Fruit fly (Drosophila melanogaster) whole organism, wandering third instar larva: ENCODE results near the gene CG2124.
"Not testable (repeated sequence)": the region's sequence is repeated elsewhere in the genome, so short reads cannot be mapped to it uniquely, and the experiment has no call there.

Experiments
- Abd-B ChIP-seq: fragments of >200 bp; optimal IDR thresholded peaks from 2 replicates; lab custom pipeline; 2017; ENCODE audit warnings: missing biosample characterization, missing genetic modification characterization
- CG32264 ChIP-seq: fragments of 200-800 bp; sonication (Bioruptor generic); optimal IDR thresholded peaks from 2 replicates; lab custom pipeline; 2016; ENCODE audit warnings: missing biosample characterization, missing genetic modification characterization
- CG9705 ChIP-seq: fragments of 200-800 bp; sonication (Bioruptor generic); optimal IDR thresholded peaks from 2 replicates; lab custom pipeline; 2018; ENCODE audit warnings: missing biosample characterization, mild to moderate bottlenecking, missing genetic modification characterization
- CrebA ChIP-seq: fragments of 200-800 bp; sonication (Bioruptor generic); optimal IDR thresholded peaks from 2 replicates; lab custom pipeline; 2016; ENCODE audit warnings: missing biosample characterization, mild to moderate bottlenecking, missing genetic modification characterization, borderline replicate concordance
- Dfd ChIP-seq: fragments of >200 bp; optimal IDR thresholded peaks from 2 replicates; lab custom pipeline; 2017; ENCODE audit warnings: missing biosample characterization, missing genetic modification characterization
- Dif ChIP-seq: fragments of 200-275, 200-300 bp; sonication (Bioruptor generic); optimal IDR thresholded peaks from 2 replicates; lab custom pipeline; 2018; ENCODE audit warnings: missing biosample characterization, missing genetic modification characterization; ENCODE audit not compliant: partially characterized antibody
- GATAd ChIP-seq: sonication (Bioruptor generic); optimal IDR thresholded peaks from 2 replicates; lab custom pipeline; 2016; ENCODE audit warnings: missing biosample characterization, missing genetic modification characterization
- HLH106 ChIP-seq: fragments of 200-800 bp; optimal IDR thresholded peaks from 3 replicates; lab custom pipeline; 2019; ENCODE audit warnings: missing biosample characterization, mild to moderate bottlenecking, missing genetic modification characterization, moderate library complexity
- Hr78 ChIP-seq: fragments of >200 bp; optimal IDR thresholded peaks from 2 replicates; lab custom pipeline; 2017; ENCODE audit warnings: missing biosample characterization, missing genetic modification characterization
- Hr83 ChIP-seq: fragments of 200-300 bp; sonication (Bioruptor generic); optimal IDR thresholded peaks from 2 replicates; lab custom pipeline; 2016; ENCODE audit warnings: missing biosample characterization, mild to moderate bottlenecking, missing genetic modification characterization, moderate library complexity; ENCODE audit not compliant: poor library complexity, severe bottlenecking
- Jra ChIP-seq: sonication (Bioruptor generic); optimal IDR thresholded peaks from 2 replicates; lab custom pipeline; 2016; ENCODE audit warnings: missing biosample characterization, missing genetic modification characterization
- Mio ChIP-seq: sonication (Bioruptor generic); optimal IDR thresholded peaks from 2 replicates; lab custom pipeline; 2016; ENCODE audit warnings: missing biosample characterization, missing genetic modification characterization
- Myc ChIP-seq: fragments of >200 bp; optimal IDR thresholded peaks from 2 replicates; lab custom pipeline; 2017
- N ChIP-seq: fragments of >200 bp; optimal IDR thresholded peaks from 2 replicates; lab custom pipeline; 2018; ENCODE audit warnings: missing biosample characterization, missing external identifiers, missing genetic modification characterization
- OdsH ChIP-seq: fragments of 200-800 bp; sonication (Bioruptor generic); optimal IDR thresholded peaks from 2 replicates; lab custom pipeline; 2016; ENCODE audit warnings: missing biosample characterization, mild to moderate bottlenecking, missing genetic modification characterization
- Rel ChIP-seq, 2 experiments: fragments of 200-800 bp; sonication (Bioruptor generic) in 1 of 2; optimal IDR thresholded peaks; 2 replicates in 1 of 2; 3 replicates in 1 of 2; lab custom pipeline; 2016 to 2019; ENCODE audit warnings: mild to moderate bottlenecking in 2 of 2, missing biosample characterization in 2 of 2, missing genetic modification characterization in 2 of 2, moderate library complexity in 1 of 2
- Sp1 ChIP-seq: fragments of 200-800 bp; sonication (Bioruptor generic); optimal IDR thresholded peaks from 3 replicates; lab custom pipeline; 2019; ENCODE audit warnings: missing biosample characterization, mild to moderate bottlenecking, missing genetic modification characterization, moderate library complexity
- Vsx2 ChIP-seq: fragments of 200-300, 225-300 bp; sonication (Bioruptor generic); optimal IDR thresholded peaks from 2 replicates; lab custom pipeline; 2018; ENCODE audit warnings: missing biosample characterization, missing genetic modification characterization; ENCODE audit not compliant: partially characterized antibody
- br ChIP-seq: fragments of 200-800 bp; sonication (Bioruptor generic); optimal IDR thresholded peaks from 2 replicates; lab custom pipeline; 2016; ENCODE audit warnings: missing biosample characterization, missing genetic modification characterization
- brk ChIP-seq: fragments of 200-800 bp; sonication (Bioruptor generic); optimal IDR thresholded peaks from 2 replicates; lab custom pipeline; 2016; ENCODE audit warnings: missing biosample characterization, mild to moderate bottlenecking, missing genetic modification characterization
- dl ChIP-seq, 2 experiments: fragments of 175-275, 200-275 bp in 1 of 2; fragments of 200-275 bp in 1 of 2; sonication (Bioruptor generic); optimal IDR thresholded peaks; lab custom pipeline; 2018; ENCODE audit warnings: mild to moderate bottlenecking in 2 of 2, missing biosample characterization in 2 of 2, missing genetic modification characterization in 2 of 2, moderate library complexity in 2 of 2; ENCODE audit not compliant: partially characterized antibody in 2 of 2, insufficient read depth in 1 of 2
- dmrt93B ChIP-seq: fragments of 200-800 bp; sonication (Bioruptor generic); optimal IDR thresholded peaks from 2 replicates; lab custom pipeline; 2018; ENCODE audit warnings: missing biosample characterization, mild to moderate bottlenecking, missing genetic modification characterization
- dsf ChIP-seq: sonication (Bioruptor generic); optimal IDR thresholded peaks from 2 replicates; lab custom pipeline; 2016; ENCODE audit warnings: missing biosample characterization, missing genetic modification characterization, borderline replicate concordance
- ey ChIP-seq: fragments of 200-800 bp; sonication (Bioruptor generic); optimal IDR thresholded peaks from 2 replicates; lab custom pipeline; 2016; ENCODE audit warnings: missing biosample characterization, missing genetic modification characterization
- foxo ChIP-seq, 2 experiments: fragments of 200-800 bp; sonication (Bioruptor generic); optimal IDR thresholded peaks; 2 replicates in 1 of 2; 3 replicates in 1 of 2; lab custom pipeline; 2016 to 2017; ENCODE audit warnings: missing biosample characterization in 2 of 2, missing genetic modification characterization in 2 of 2
- fru ChIP-seq: fragments of 200-800 bp; sonication (Bioruptor generic); optimal IDR thresholded peaks from 3 replicates; lab custom pipeline; 2016; ENCODE audit warnings: missing biosample characterization, mild to moderate bottlenecking, missing genetic modification characterization
- h ChIP-seq: fragments of 200-800 bp; sonication (Bioruptor generic); optimal IDR thresholded peaks from 3 replicates; lab custom pipeline; 2016; ENCODE audit warnings: missing biosample characterization, mild to moderate bottlenecking, missing genetic modification characterization
- jim ChIP-seq: fragments of 175-275, 200-325 bp; sonication (Bioruptor generic); optimal IDR thresholded peaks from 2 replicates; lab custom pipeline; 2016; ENCODE audit warnings: missing biosample characterization, mild to moderate bottlenecking, missing genetic modification characterization
- lola ChIP-seq: fragments of >200 bp; optimal IDR thresholded peaks from 2 replicates; lab custom pipeline; 2017; ENCODE audit warnings: missing biosample characterization, missing genetic modification characterization
- psq ChIP-seq: fragments of 200-800 bp; sonication (Bioruptor generic); optimal IDR thresholded peaks from 3 replicates; lab custom pipeline; 2017; ENCODE audit warnings: missing biosample characterization, mild to moderate bottlenecking, missing genetic modification characterization, moderate library complexity
- rgr ChIP-seq: fragments of 200-800 bp; sonication (Bioruptor generic); optimal IDR thresholded peaks from 3 replicates; lab custom pipeline; 2016; ENCODE audit warnings: missing biosample characterization, mild to moderate bottlenecking, missing genetic modification characterization
- sage ChIP-seq: fragments of 200-800 bp; sonication (Bioruptor generic); optimal IDR thresholded peaks from 2 replicates; lab custom pipeline; 2016; ENCODE audit warnings: missing biosample characterization, mild to moderate bottlenecking, missing genetic modification characterization
- sv ChIP-seq: fragments of 200-800 bp; sonication (Bioruptor generic); optimal IDR thresholded peaks from 3 replicates; lab custom pipeline; 2016; ENCODE audit warnings: missing biosample characterization, missing genetic modification characterization
- tai ChIP-seq: sonication (Bioruptor generic); optimal IDR thresholded peaks from 2 replicates; lab custom pipeline; 2016; ENCODE audit warnings: missing biosample characterization, missing genetic modification characterization
- usp ChIP-seq: fragments of >200 bp; optimal IDR thresholded peaks from 2 replicates; lab custom pipeline; 2017; ENCODE audit warnings: missing biosample characterization, missing genetic modification characterization
- woc ChIP-seq: sonication (Bioruptor generic); optimal IDR thresholded peaks from 2 replicates; lab custom pipeline; 2016; ENCODE audit warnings: missing biosample characterization, mild to moderate bottlenecking, missing genetic modification characterization

The CG2124 gene

DNA sequence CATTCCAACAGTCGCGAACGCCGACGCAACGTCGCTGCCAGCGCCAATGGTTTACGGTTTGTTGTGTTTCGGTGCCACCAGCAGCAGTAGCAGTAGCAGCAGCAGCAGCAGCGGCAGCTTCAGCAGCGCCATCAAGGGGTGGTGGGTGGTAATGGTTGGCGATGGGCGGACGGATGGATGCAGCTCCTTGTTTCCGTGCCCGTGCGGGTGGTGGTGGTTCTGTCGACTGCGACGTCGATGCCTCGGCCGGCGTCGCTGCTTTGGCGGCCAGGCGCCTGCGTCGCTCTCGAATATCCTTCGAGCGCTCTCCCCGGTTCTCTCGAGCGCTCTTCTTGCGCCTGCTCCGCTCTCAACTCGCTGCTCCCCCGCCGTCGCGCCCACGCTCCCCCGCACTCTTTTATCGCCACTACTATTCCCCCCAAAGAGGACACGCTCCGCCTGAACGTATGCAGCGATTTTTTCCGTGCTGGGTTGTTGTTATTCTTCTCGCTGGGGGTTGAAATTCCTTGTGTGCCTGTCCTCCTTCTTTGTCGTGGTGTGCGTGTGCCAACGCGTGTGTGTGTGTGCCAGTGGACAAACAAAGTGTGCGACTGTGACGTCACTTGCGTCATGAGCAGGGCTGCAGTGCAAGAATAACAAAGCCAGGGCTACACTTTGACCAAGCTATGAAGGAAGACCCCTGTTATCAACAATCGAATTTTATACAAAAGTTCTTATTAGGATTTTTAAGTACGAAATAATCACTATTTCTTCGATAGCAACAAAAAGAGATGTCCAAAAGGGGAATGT is 25.5 kb downstream of the CG2124 start:
- TF ChIP-seq dmrt93B (GFP tag; lab: Kevin White, UChicago): no peak
- TF ChIP-seq dl (GFP tag; optimal IDR thresholded peaks at IDR 0.05; lab: Kevin White, UChicago; ENCODE audit: insufficient read depth in 1 of 2, partially characterized antibody in 2 of 2): no peak
- TF ChIP-seq h (GFP tag; lab: Kevin White, UChicago): no peak
- no peak for TF ChIP-seq brk
- no peak for TF ChIP-seq Sp1 (GFP tag; lab: Kevin White, UChicago)
- TF ChIP-seq woc (GFP tag; lab: Kevin White, UChicago): no peak
- TF ChIP-seq br: no peak
- TF ChIP-seq Abd-B: no peak
- no peak for TF ChIP-seq jim (GFP tag; lab: Kevin White, UChicago)
- no peak for TF ChIP-seq sage (GFP tag; lab: Kevin White, UChicago)

DNA sequence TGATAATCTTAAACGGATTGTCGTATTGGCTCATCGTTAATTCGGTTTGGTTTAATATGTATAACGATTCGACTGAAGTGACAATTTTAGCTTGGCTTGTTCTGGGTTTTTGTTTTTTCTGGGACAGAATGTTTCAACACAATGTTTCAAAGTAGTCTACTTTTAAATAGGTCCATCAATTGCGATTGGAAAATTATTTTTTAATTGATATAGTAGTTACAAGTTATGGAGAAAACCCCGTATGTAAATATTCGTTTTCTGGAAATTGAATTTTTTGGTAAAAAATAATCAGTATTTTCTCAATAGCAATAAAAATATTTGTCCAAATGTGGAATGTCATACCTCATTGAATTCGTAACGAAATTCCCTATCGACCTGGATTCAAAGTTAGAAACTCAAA is 27.2 kb downstream of the CG2124 start, which contains the start of gene Rab9Db:
Rab9Db (minus strand) TSS at position 101 of the 400 bp plus-strand sequence.
- TF ChIP-seq dl (GFP tag; optimal IDR thresholded peaks at IDR 0.05; lab: Kevin White, UChicago; ENCODE audit: insufficient read depth in 1 of 2, partially characterized antibody in 2 of 2); Jra; Abd-B: not testable (repeated sequence)

DNA sequence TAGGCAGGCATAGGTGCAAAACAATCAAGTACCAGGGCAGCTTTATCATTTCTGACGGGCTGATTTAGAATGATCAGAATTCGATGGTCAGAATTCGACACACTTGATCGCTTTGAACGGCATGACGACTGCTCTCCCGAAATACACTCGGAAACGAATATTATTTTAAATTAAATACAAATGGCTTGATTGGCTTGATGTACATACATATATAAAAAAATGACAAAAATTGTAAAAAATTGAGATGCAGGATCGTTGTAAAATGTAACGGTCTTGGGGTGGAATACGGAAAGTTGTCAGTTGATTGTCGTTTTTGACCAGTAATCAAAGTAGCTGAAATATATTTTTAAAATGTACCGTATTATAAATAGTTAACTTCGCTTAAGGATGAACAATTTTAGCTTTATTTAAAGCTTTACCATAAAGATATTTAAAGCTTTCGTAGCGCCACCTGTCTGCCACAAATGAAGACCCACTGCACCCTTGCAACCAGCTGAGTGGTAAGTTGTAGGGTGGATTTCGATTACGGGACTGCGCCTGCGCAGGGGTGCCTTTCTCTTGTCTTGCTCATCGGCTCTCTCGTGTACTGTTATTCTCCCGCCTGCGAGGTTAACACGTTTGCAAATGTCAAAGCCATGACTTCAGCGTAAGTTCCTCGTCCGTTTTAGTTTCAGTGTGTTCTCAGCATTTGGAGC is 31.3 kb downstream of the CG2124 start, which contains the start of the genes CG9806 and X11Lbeta:
CG9806 (minus strand) TSS at position 51 of the 695 bp plus-strand sequence.
X11Lbeta (plus strand) TSS at position 676 of the 695 bp plus-strand sequence.
- TF ChIP-seq Hr83 (GFP tag; lab: Kevin White, UChicago) (no peak), dmrt93B (GFP tag; lab: Kevin White, UChicago) (no peak), HLH106 (tag; lab: Kevin White, UChicago) (no peak), fru (GFP tag; lab: Kevin White, UChicago) (no peak), rgr (GFP tag; lab: Kevin White, UChicago) (no peak), dsf (GFP tag; lab: Kevin White, UChicago) (no peak), ey (no peak), jim (GFP tag; lab: Kevin White, UChicago) (no peak), Rel (GFP tag; optimal IDR thresholded peaks at IDR 0.05; lab: Kevin White, UChicago) (no peak), Rel (tag; optimal IDR thresholded peaks at IDR 0.05; lab: Kevin White, UChicago) (no peak), tai (GFP tag; lab: Kevin White, UChicago) (no peak), N (GFP tag; lab: Kevin White, UChicago) (no peak), brk (no peak), OdsH (GFP tag; lab: Kevin White, UChicago) (no peak)

DNA sequence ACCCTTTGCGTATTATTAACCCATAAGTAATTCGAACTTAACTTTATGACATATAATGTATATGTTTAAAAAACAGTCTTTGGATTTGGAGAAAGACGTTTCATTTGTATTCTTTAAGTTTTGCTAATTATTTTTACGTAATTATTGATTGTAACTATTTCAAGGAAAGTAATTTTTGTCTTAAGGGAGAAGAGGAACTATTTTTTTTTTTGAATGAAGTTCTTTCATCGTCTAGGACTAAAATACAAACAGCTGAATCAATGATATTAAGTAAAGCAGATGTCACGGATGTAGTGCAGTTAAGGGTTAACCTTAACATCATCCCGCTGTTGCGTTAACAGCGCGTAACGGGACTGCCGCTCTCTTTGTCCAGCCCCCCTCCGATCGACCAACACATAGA is 33.0 kb downstream of the CG2124 start:
- peak; percentile 18 for TF ChIP-seq HLH106 (tag; lab: Kevin White, UChicago)
- TF ChIP-seq sage (GFP tag; lab: Kevin White, UChicago): no peak
- TF ChIP-seq Jra: no peak
- peak; percentile 38 for TF ChIP-seq OdsH (GFP tag; lab: Kevin White, UChicago)
- no peak for TF ChIP-seq Rel (GFP tag; optimal IDR thresholded peaks at IDR 0.05; lab: Kevin White, UChicago)
- no peak for TF ChIP-seq Rel (tag; optimal IDR thresholded peaks at IDR 0.05; lab: Kevin White, UChicago)
- TF ChIP-seq woc (GFP tag; lab: Kevin White, UChicago): no peak
- no peak for TF ChIP-seq CG9705 (GFP tag; lab: Kevin White, UChicago)
- no peak for TF ChIP-seq jim (GFP tag; lab: Kevin White, UChicago)
- TF ChIP-seq GATAd (GFP tag; lab: Kevin White, UChicago): no peak
- TF ChIP-seq dsf (GFP tag; lab: Kevin White, UChicago): no peak
- no peak for TF ChIP-seq sv (GFP tag; lab: Kevin White, UChicago)
- TF ChIP-seq tai (GFP tag; lab: Kevin White, UChicago): no peak
- TF ChIP-seq rgr (GFP tag; lab: Kevin White, UChicago): peak; percentile 27
- no peak for TF ChIP-seq N (GFP tag; lab: Kevin White, UChicago)
- no peak for TF ChIP-seq Vsx2 (GFP tag; lab: Kevin White, UChicago)
- TF ChIP-seq CG32264 (GFP tag; lab: Kevin White, UChicago): no peak
- TF ChIP-seq CrebA (GFP tag; lab: Kevin White, UChicago): no peak
- TF ChIP-seq psq (GFP tag; lab: Kevin White, UChicago): peak; percentile 36
- TF ChIP-seq brk: no peak
- TF ChIP-seq Dif (GFP tag; lab: Kevin White, UChicago): no peak
- no peak for TF ChIP-seq Dfd (GFP tag; lab: Kevin White, UChicago)
- peak; percentile 12 for TF ChIP-seq dmrt93B (GFP tag; lab: Kevin White, UChicago)
- no peak for TF ChIP-seq lola (GFP tag; lab: Kevin White, UChicago)
- no peak for TF ChIP-seq Hr78 (GFP tag; lab: Kevin White, UChicago)
- TF ChIP-seq h (GFP tag; lab: Kevin White, UChicago): peak; percentile 58
- TF ChIP-seq Myc (lab: Kevin White, UChicago): no peak
- TF ChIP-seq foxo (GFP tag; optimal IDR thresholded peaks at IDR 0.05; lab: Kevin White, UChicago): peak in 1 of 2 experiments; percentile 62
- no peak for TF ChIP-seq dl (GFP tag; optimal IDR thresholded peaks at IDR 0.05; lab: Kevin White, UChicago; ENCODE audit: insufficient read depth in 1 of 2, partially characterized antibody in 2 of 2)
- peak; percentile 24 for TF ChIP-seq br
- no peak for TF ChIP-seq Abd-B
- TF ChIP-seq ey: peak; percentile 45
- TF ChIP-seq Mio (GFP tag; lab: Kevin White, UChicago): no peak
- TF ChIP-seq Hr83 (GFP tag; lab: Kevin White, UChicago): no peak
- no peak for TF ChIP-seq usp (GFP tag; lab: Kevin White, UChicago)
